Fruit fly (Drosophila melanogaster) whole organism, prepupa: ENCODE measurements around the gene Slbp.

Experiments used
- CG16779 ChIP-seq: fragments of 200-800 bp; sonication (Bioruptor generic); optimal IDR thresholded peaks from 3 replicates; lab custom pipeline; 2017; ENCODE audit warnings: missing biosample characterization, mild to moderate bottlenecking, missing genetic modification characterization
- net ChIP-seq: fragments of 200-800 bp; sonication (Bioruptor generic); optimal IDR thresholded peaks from 3 replicates; lab custom pipeline; 2016; ENCODE audit warnings: missing biosample characterization, missing genetic modification characterization

- no peak for TF ChIP-seq CG16779
- TF ChIP-seq net = no peak
Measured at dm6 chr3R:29116167-29116725, 36.8 kb downstream of the Slbp start, which contains the start of gene Atg14.
